Fruit fly (Drosophila melanogaster) whole organism, embryonic: Measurements from ENCODE around the gene CG10486.

ENCODE experiments used
- Adf1 ChIP-seq: fragments of 200-800 bp; sonication (Bioruptor generic); IDR thresholded peaks from 2 replicates; pipeline ENCODE4 v1.3.6; 2022; ENCODE audit warnings: missing biosample characterization, missing genetic modification characterization
- Asciz ChIP-seq: fragments of 200-800 bp; sonication (Bioruptor generic); optimal IDR thresholded peaks from 2 replicates; lab custom pipeline; 2017; ENCODE audit warnings: missing biosample characterization, mild to moderate bottlenecking, missing genetic modification characterization, missing genetic modification reagents
- Atf3 ChIP-seq: fragments of 200-800 bp; sonication (Bioruptor generic); optimal IDR thresholded peaks from 3 replicates; lab custom pipeline; 2016; ENCODE audit warnings: missing biosample characterization, missing genetic modification characterization
- Blimp-1 ChIP-seq: fragments of 200-800 bp; sonication (Bioruptor generic); optimal IDR thresholded peaks from 3 replicates; lab custom pipeline; 2018; ENCODE audit warnings: missing biosample characterization, missing genetic modification characterization, mild to moderate bottlenecking, moderate library complexity, missing genetic modification reagents
- CG13287 ChIP-seq: fragments of 200-800 bp; sonication (Bioruptor generic); IDR thresholded peaks from 2 replicates; pipeline ENCODE4 v1.3.6; 2022; ENCODE audit warnings: missing biosample characterization, missing genetic modification characterization; ENCODE audit not compliant: partially characterized antibody
- CG15514 ChIP-seq: fragments of 200-800 bp; sonication (Bioruptor generic); optimal IDR thresholded peaks from 3 replicates; lab custom pipeline; 2017; ENCODE audit warnings: missing biosample characterization, missing genetic modification characterization, mild to moderate bottlenecking, moderate library complexity, missing genetic modification reagents
- CG17829 ChIP-seq: fragments of 200-800 bp; optimal IDR thresholded peaks from 2 replicates; lab custom pipeline; 2019; ENCODE audit warnings: missing biosample characterization, mild to moderate bottlenecking, missing genetic modification characterization, moderate library complexity
- CG2116 ChIP-seq: fragments of 200-800 bp; sonication (Bioruptor generic); optimal IDR thresholded peaks from 3 replicates; lab custom pipeline; 2018; ENCODE audit warnings: missing biosample characterization, mild to moderate bottlenecking, missing genetic modification characterization
- CG2199 ChIP-seq: fragments of 200-800 bp; sonication (Bioruptor generic); IDR thresholded peaks from 3 replicates; pipeline ENCODE4 v1.3.6; 2022; ENCODE audit warnings: missing biosample characterization, missing genetic modification characterization
- CG2875 ChIP-seq: fragments of 200-800 bp; sonication (Bioruptor generic); optimal IDR thresholded peaks from 2 replicates; lab custom pipeline; 2017; ENCODE audit warnings: missing biosample characterization, mild to moderate bottlenecking, missing genetic modification characterization, missing genetic modification reagents
- CG2889 ChIP-seq: fragments of 200-800 bp; sonication (Bioruptor generic); IDR thresholded peaks from 3 replicates; pipeline ENCODE4 v1.3.6; 2022; ENCODE audit warnings: missing biosample characterization, missing genetic modification characterization
- CG30403 ChIP-seq: fragments of 200-800 bp; sonication (Bioruptor generic); optimal IDR thresholded peaks from 3 replicates; lab custom pipeline; 2016; ENCODE audit warnings: missing biosample characterization, missing genetic modification characterization
- CG31224 ChIP-seq: fragments of 200-800 bp; sonication (Bioruptor generic); IDR thresholded peaks from 2 replicates; pipeline ENCODE4 v1.3.6; 2022; ENCODE audit warnings: missing biosample characterization, missing genetic modification characterization
- CG33213 ChIP-seq: fragments of 200-800 bp; sonication (Bioruptor generic); optimal IDR thresholded peaks from 3 replicates; lab custom pipeline; 2016; ENCODE audit warnings: missing biosample characterization, missing genetic modification characterization
- CG34224 ChIP-seq: fragments of 200-800 bp; sonication (Bioruptor generic); IDR thresholded peaks from 3 replicates; pipeline ENCODE4 v1.3.6; 2022; ENCODE audit warnings: missing biosample characterization, missing genetic modification characterization; ENCODE audit not compliant: partially characterized antibody
- CG34422 ChIP-seq: fragments of 200-800 bp; sonication (Bioruptor generic); IDR thresholded peaks from 3 replicates; pipeline ENCODE4 v1.3.6; 2022; ENCODE audit warnings: missing biosample characterization, missing genetic modification characterization
- CG3847 ChIP-seq: fragments of 200-800 bp; sonication (Bioruptor generic); IDR thresholded peaks from 2 replicates; pipeline ENCODE4 v1.3.6; 2022; ENCODE audit warnings: missing biosample characterization, missing genetic modification characterization
- CTCF ChIP-seq: fragments of 200-800 bp; sonication (Bioruptor generic); optimal IDR thresholded peaks from 2 replicates; lab custom pipeline; 2017; ENCODE audit warnings: missing biosample characterization, mild to moderate bottlenecking, missing genetic modification characterization, moderate library complexity
- D ChIP-seq, 2 experiments: fragments of 200-800 bp in 1 of 2; fragments of >200 bp in 1 of 2; sonication (Bioruptor generic) in 1 of 2; optimal IDR thresholded peaks; 2 replicates in 1 of 2; 3 replicates in 1 of 2; lab custom pipeline; 2017; ENCODE audit warnings: mild to moderate bottlenecking in 1 of 2, missing biosample characterization in 1 of 2, missing genetic modification characterization in 1 of 2, missing genetic modification reagents in 1 of 2
- Dfd ChIP-seq, 2 experiments: fragments of >200 bp; optimal IDR thresholded peaks; 2 replicates each; lab custom pipeline; 2017; ENCODE audit warnings: missing biosample characterization in 2 of 2, missing genetic modification characterization in 2 of 2
- Dll ChIP-seq: fragments of 200-800 bp; sonication (Bioruptor generic); IDR thresholded peaks from 4 replicates; pipeline ENCODE4 v1.3.6; 2022; ENCODE audit warnings: missing biosample characterization, missing genetic modification characterization; ENCODE audit not compliant: partially characterized antibody
- Doc2 ChIP-seq: fragments of 200-800 bp; sonication (Bioruptor generic); IDR thresholded peaks from 2 replicates; pipeline ENCODE4 v1.3.6; 2022; ENCODE audit warnings: missing biosample characterization, missing genetic modification characterization
- Ets97D ChIP-seq: fragments of 200-800 bp; sonication (Bioruptor generic); optimal IDR thresholded peaks from 3 replicates; lab custom pipeline; 2016; ENCODE audit warnings: missing biosample characterization, missing genetic modification characterization
- Fer1 ChIP-seq: fragments of 200-800 bp; sonication (Bioruptor generic); optimal IDR thresholded peaks from 2 replicates; lab custom pipeline; 2017; ENCODE audit warnings: missing biosample characterization, mild to moderate bottlenecking, missing genetic modification characterization
- HLH3B ChIP-seq: fragments of 200-800 bp; sonication (Bioruptor generic); IDR thresholded peaks from 2 replicates; pipeline ENCODE4 v1.3.6; 2022; ENCODE audit warnings: missing biosample characterization, missing genetic modification characterization
- Lim3 ChIP-seq: fragments of 200-800 bp; sonication (Bioruptor generic); IDR thresholded peaks from 2 replicates; pipeline ENCODE4 v1.3.6; 2022; ENCODE audit warnings: missing biosample characterization, missing genetic modification characterization
- MBD-R2 ChIP-seq: fragments of 200-800 bp; sonication (Bioruptor generic); IDR thresholded peaks from 2 replicates; pipeline ENCODE4 v1.3.6; 2022; ENCODE audit warnings: missing biosample characterization, missing genetic modification characterization
- Mad ChIP-seq: fragments of 200-800 bp; sonication (Bioruptor generic); optimal IDR thresholded peaks from 2 replicates; lab custom pipeline; 2016; ENCODE audit warnings: missing biosample characterization, missing genetic modification characterization
- Myb ChIP-seq: fragments of 200-800 bp; sonication (Bioruptor generic); optimal IDR thresholded peaks from 2 replicates; lab custom pipeline; 2016; ENCODE audit warnings: missing biosample characterization, missing genetic modification characterization
- Sry-δ ChIP-seq: fragments of 200-800 bp; sonication (Bioruptor generic); optimal IDR thresholded peaks from 2 replicates; lab custom pipeline; 2016; ENCODE audit warnings: missing biosample characterization, missing genetic modification characterization
- Trl ChIP-seq, 3 experiments: fragments of >200 bp in 2 of 3; fragments of 200-800 bp in 1 of 3; sonication (Bioruptor generic) in 1 of 3; optimal IDR thresholded peaks; 2 replicates in 1 of 3; 3 replicates in 2 of 3; lab custom pipeline; 2016 to 2017; ENCODE audit warnings: missing biosample characterization in 1 of 3, missing genetic modification characterization in 1 of 3
- bab2 ChIP-seq: fragments of 200-800 bp; sonication (Bioruptor generic); optimal IDR thresholded peaks from 2 replicates; lab custom pipeline; 2016; ENCODE audit warnings: missing biosample characterization, missing genetic modification characterization
- cad ChIP-seq: fragments of >200 bp; optimal IDR thresholded peaks from 2 replicates; lab custom pipeline; 2017; ENCODE audit warnings: missing biosample characterization, missing genetic modification characterization
- chm ChIP-seq: fragments of 200-800 bp; sonication (Bioruptor generic); IDR thresholded peaks from 2 replicates; pipeline ENCODE4 v1.3.6; 2022; ENCODE audit warnings: missing biosample characterization, missing genetic modification characterization
- fru ChIP-seq: fragments of >200 bp; optimal IDR thresholded peaks from 2 replicates; lab custom pipeline; 2017
- gce ChIP-seq: fragments of 200-800 bp; sonication (Bioruptor generic); IDR thresholded peaks from 3 replicates; pipeline ENCODE4 v1.3.6; 2022; ENCODE audit warnings: missing biosample characterization, missing genetic modification characterization
- gro ChIP-seq: fragments of 200-800 bp; sonication (Bioruptor generic); optimal IDR thresholded peaks from 2 replicates; lab custom pipeline; 2016; ENCODE audit warnings: missing biosample characterization, missing genetic modification characterization
- hbn ChIP-seq: fragments of 200-800 bp; sonication (Bioruptor generic); IDR thresholded peaks from 2 replicates; pipeline ENCODE4 v1.3.6; 2022; ENCODE audit warnings: missing biosample characterization, missing genetic modification characterization; ENCODE audit not compliant: partially characterized antibody
- kay ChIP-seq: fragments of 200-800 bp; sonication (Bioruptor generic); optimal IDR thresholded peaks from 2 replicates; lab custom pipeline; 2016; ENCODE audit warnings: missing biosample characterization, missing genetic modification characterization
- klu ChIP-seq: fragments of 200-800 bp; sonication (Bioruptor generic); IDR thresholded peaks from 2 replicates; pipeline ENCODE4 v1.3.6; 2022; ENCODE audit warnings: missing biosample characterization, missing genetic modification characterization
- rib ChIP-seq: fragments of 200-800 bp; sonication (Bioruptor generic); IDR thresholded peaks from 2 replicates; pipeline ENCODE4 v1.3.6; 2022; ENCODE audit warnings: missing biosample characterization, missing genetic modification characterization
- sd ChIP-seq: fragments of 200-800 bp; sonication (Bioruptor generic); optimal IDR thresholded peaks from 3 replicates; lab custom pipeline; 2018; ENCODE audit warnings: missing biosample characterization, mild to moderate bottlenecking, missing genetic modification characterization, moderate library complexity
- sens ChIP-seq: fragments of 200-800 bp; sonication (Bioruptor generic); peaks from one replicate; lab custom pipeline; 2016; ENCODE audit warnings: missing biosample characterization, missing genetic modification characterization
- slp2 ChIP-seq: fragments of 200-800 bp; sonication (Bioruptor generic); optimal IDR thresholded peaks from 2 replicates; lab custom pipeline; 2016; ENCODE audit warnings: missing biosample characterization, missing genetic modification characterization
- ssp ChIP-seq: fragments of 200-800 bp; sonication (Bioruptor generic); IDR thresholded peaks from 2 replicates; pipeline ENCODE4 v1.3.6; 2022; ENCODE audit warnings: missing biosample characterization, missing genetic modification characterization
- stwl ChIP-seq: fragments of 200-800 bp; sonication (Bioruptor generic); optimal IDR thresholded peaks from 3 replicates; lab custom pipeline; 2018; ENCODE audit warnings: missing biosample characterization, mild to moderate bottlenecking, missing genetic modification characterization, moderate library complexity
- tll ChIP-seq, 2 experiments: fragments of 200-800 bp in 1 of 2; fragments of >200 bp in 1 of 2; sonication (Bioruptor generic) in 1 of 2; optimal IDR thresholded peaks; 2 replicates each; lab custom pipeline; 2017 to 2019; ENCODE audit warnings: missing biosample characterization in 2 of 2, missing genetic modification characterization in 2 of 2, mild to moderate bottlenecking in 1 of 2, moderate library complexity in 1 of 2
- tna ChIP-seq: fragments of 200-800 bp; sonication (Bioruptor generic); IDR thresholded peaks from 2 replicates; pipeline ENCODE4 v1.3.6; 2022; ENCODE audit warnings: missing biosample characterization, missing genetic modification characterization; ENCODE audit not compliant: partially characterized antibody
- trem ChIP-seq: fragments of 200-800 bp; optimal IDR thresholded peaks from 3 replicates; lab custom pipeline; 2019; ENCODE audit warnings: missing biosample characterization, mild to moderate bottlenecking, missing genetic modification characterization, moderate library complexity
- vvl ChIP-seq: fragments of 200-800 bp; sonication (Bioruptor generic); IDR thresholded peaks from 2 replicates; pipeline ENCODE4 v1.3.6; 2022; ENCODE audit warnings: missing biosample characterization, missing genetic modification characterization

CG10486 gene

DNA sequence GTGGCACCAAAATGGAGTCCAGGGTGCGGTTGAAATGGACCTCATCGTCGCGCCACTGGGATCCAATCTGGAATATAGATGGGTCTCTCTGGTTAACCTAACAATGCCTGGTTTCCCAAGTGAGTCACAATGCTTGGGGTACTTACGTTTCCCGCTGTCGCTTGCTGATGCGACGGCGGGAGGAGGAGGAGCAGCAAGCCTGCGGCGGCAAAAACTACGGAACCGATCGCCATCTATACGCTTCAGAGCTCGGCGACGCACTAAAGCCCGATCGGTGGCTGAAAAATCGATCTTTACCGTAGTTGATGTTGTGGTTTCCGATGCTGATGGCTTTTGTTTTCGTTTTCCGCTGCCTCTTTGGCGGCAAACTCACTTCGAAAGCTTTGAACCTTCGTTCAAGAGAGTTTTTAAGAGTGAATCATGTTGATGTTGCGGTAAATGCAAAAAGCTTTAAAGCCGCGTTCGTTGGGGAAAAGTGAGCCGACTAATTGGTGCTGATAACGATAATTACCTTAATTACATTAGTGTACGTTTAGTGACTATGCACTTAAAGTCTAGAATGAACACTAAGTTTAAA lies 4.2 kb downstream of the CG10486 start, which contains the start of gene QC (continued):
- no peak for TF ChIP-seq chm (GFP tag; lab: Robert Waterston, UW)
- TF ChIP-seq kay = peak; percentile 44
- no peak for TF ChIP-seq Lim3
- no peak for TF ChIP-seq sens
- TF ChIP-seq Doc2 (GFP tag; lab: Robert Waterston, UW) = no peak
- TF ChIP-seq CG2889 (GFP tag; lab: Robert Waterston, UW) = no peak
- TF ChIP-seq gce (GFP tag; lab: Robert Waterston, UW) = no peak
- TF ChIP-seq rib (GFP tag; lab: Robert Waterston, UW) = no peak
- TF ChIP-seq bab2 (GFP tag; lab: Kevin White, UChicago) = no peak
- TF ChIP-seq vvl (GFP tag; lab: Robert Waterston, UW) = peak; percentile 45; the same call in 1 of the 2 replicates
- no peak for TF ChIP-seq CG34224 (GFP tag; lab: Robert Waterston, UW)
- no peak for TF ChIP-seq CTCF (GFP tag; lab: Kevin White, UChicago)
- no peak for TF ChIP-seq Asciz (GFP tag; lab: Kevin White, UChicago)
- no peak for TF ChIP-seq CG15514 (GFP tag; lab: Kevin White, UChicago)
- TF ChIP-seq Blimp-1 = no peak
- TF ChIP-seq Atf3 = no peak
- TF ChIP-seq Dfd (GFP tag; optimal IDR thresholded peaks at IDR 0.05; lab: Kevin White, UChicago) = no peak
- no peak for TF ChIP-seq tll (GFP tag; optimal IDR thresholded peaks at IDR 0.05; lab: Kevin White, UChicago)
- peak in 1 of 2 experiments; percentile 25 for TF ChIP-seq Trl (optimal IDR thresholded peaks at IDR 0.05; lab: Kevin White, UChicago)
- TF ChIP-seq Trl (GFP tag; optimal IDR thresholded peaks at IDR 0.05; lab: Kevin White, UChicago) = no peak
- no peak for TF ChIP-seq hbn
- peak; percentile 13; the same call in 1 of the 3 replicates for TF ChIP-seq CG34422 (GFP tag; lab: Robert Waterston, UW)
- TF ChIP-seq gro (GFP tag; lab: Kevin White, UChicago) = no peak
- no peak for TF ChIP-seq klu

DNA sequence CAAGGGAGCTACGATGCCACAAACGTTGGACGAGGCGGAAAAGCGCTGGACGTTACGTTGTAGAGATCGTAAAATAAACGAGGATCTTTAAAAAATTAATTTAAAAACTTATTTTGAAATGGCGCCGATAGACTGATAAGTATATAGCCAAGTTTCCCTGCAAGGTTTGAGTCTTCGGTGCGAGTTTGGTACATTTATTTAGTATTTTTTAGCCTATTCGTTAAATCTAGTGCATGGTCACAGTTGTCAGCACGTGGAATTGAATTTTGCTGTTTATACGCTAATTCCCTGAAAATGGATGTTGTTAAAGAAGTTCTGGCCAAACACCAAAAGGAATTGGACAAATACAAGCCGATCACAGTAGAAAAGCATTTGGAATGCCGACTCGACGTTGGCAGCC lies 7.2 kb downstream of the CG10486 start, which contains the start of gene CG32409:
Gene CG32409, plus strand, starts transcription at position 224 of the 400 bp plus-strand sequence.
- TF ChIP-seq Ets97D (GFP tag; lab: Kevin White, UChicago) = peak; percentile 66
- TF ChIP-seq CG2199 = no peak
- peak; percentile 45 for TF ChIP-seq gro (GFP tag; lab: Kevin White, UChicago)
- TF ChIP-seq Sry-δ (GFP tag; lab: Kevin White, UChicago) = peak; percentile 74
- TF ChIP-seq D (optimal IDR thresholded peaks at IDR 0.05; lab: Kevin White, UChicago) = no peak
- no peak for TF ChIP-seq D (GFP tag; optimal IDR thresholded peaks at IDR 0.05; lab: Kevin White, UChicago)
- TF ChIP-seq CG2116 (GFP tag; lab: Kevin White, UChicago) = peak; percentile 68
- peak; percentile 70 for TF ChIP-seq MBD-R2 (GFP tag; lab: Robert Waterston, UW)
- peak; percentile 58; the same call in 1 of the 2 replicates for TF ChIP-seq CG3847 (GFP tag; lab: Robert Waterston, UW)
- no peak for TF ChIP-seq CG30403 (GFP tag; lab: Kevin White, UChicago)
- no peak for TF ChIP-seq CG2875
- TF ChIP-seq sens = peak; percentile 39
- no peak for TF ChIP-seq slp2 (GFP tag; lab: Kevin White, UChicago)
- peak; percentile 38; the same call in 1 of the 2 replicates for TF ChIP-seq CG13287 (GFP tag; lab: Robert Waterston, UW)
- peak; percentile 76 for TF ChIP-seq Myb (GFP tag; lab: Kevin White, UChicago)
- TF ChIP-seq CG31224 (GFP tag; lab: Robert Waterston, UW) = no peak
- no peak for TF ChIP-seq bab2 (GFP tag; lab: Kevin White, UChicago)
- TF ChIP-seq sd = no peak
- 0 out of 4 replicates have a peak, but pooled peaks have one; percentile 35 for TF ChIP-seq Dll
- TF ChIP-seq tna = no peak
- TF ChIP-seq CG33213 = peak; percentile 22
- TF ChIP-seq Fer1 (GFP tag; lab: Kevin White, UChicago) = no peak
- TF ChIP-seq ssp (GFP tag; lab: Robert Waterston, UW) = 0 out of 2 replicates have a peak, but pooled peaks have one; percentile 7
- peak; percentile 53 for TF ChIP-seq stwl (tag; lab: Kevin White, UChicago)
- TF ChIP-seq Mad (GFP tag; lab: Kevin White, UChicago) = peak; percentile 25
- TF ChIP-seq cad (GFP tag; lab: Kevin White, UChicago) = no peak
- TF ChIP-seq trem = peak; percentile 58
- no peak for TF ChIP-seq HLH3B (GFP tag; lab: Robert Waterston, UW)
- peak; percentile 27 for TF ChIP-seq CG17829 (tag; lab: Kevin White, UChicago)
- TF ChIP-seq CTCF (GFP tag; lab: Kevin White, UChicago) = peak; percentile 6
- TF ChIP-seq fru (lab: Kevin White, UChicago) = no peak
- no peak for TF ChIP-seq Adf1 (GFP tag; lab: Robert Waterston, UW)
